Worm (Caenorhabditis elegans) whole organism, L3 larva: ENCODE measurements around the gene F23D12.10.

Experiments used
- ama-1 ChIP-seq: fragments of 150-350 bp; optimal IDR thresholded peaks from 2 replicates; lab custom pipeline; 2018
- ceh-16 ChIP-seq: sonication (generic microtip); optimal IDR thresholded peaks from 2 replicates; lab custom pipeline; 2017; ENCODE audit warnings: missing biosample characterization, missing genetic modification characterization
- hmg-11 ChIP-seq: sonication (generic microtip); optimal IDR thresholded peaks from 2 replicates; lab custom pipeline; 2016; ENCODE audit warnings: missing genetic modification characterization, missing compliant biosample characterization
- mdl-1 ChIP-seq: fragments of 150-350 bp; optimal IDR thresholded peaks from 2 replicates; lab custom pipeline; 2014; ENCODE audit warnings: missing biosample characterization, missing genetic modification characterization
- nfya-1 ChIP-seq: sonication (generic microtip); optimal IDR thresholded peaks from 2 replicates; lab custom pipeline; 2017; ENCODE audit warnings: missing genetic modification characterization, mild to moderate bottlenecking, missing compliant biosample characterization, antibody characterized with exemption, moderate library complexity; ENCODE audit not compliant: insufficient read depth
- nhr-11 ChIP-seq: fragments of 150-350 bp; optimal IDR thresholded peaks from 2 replicates; lab custom pipeline; 2014; ENCODE audit warnings: missing biosample characterization, missing genetic modification characterization
- nhr-77 ChIP-seq: fragments of 150-350 bp; optimal IDR thresholded peaks from 2 replicates; lab custom pipeline; 2014; ENCODE audit warnings: missing biosample characterization, missing genetic modification characterization
- pha-4 ChIP-seq: fragments of 150-350 bp; optimal IDR thresholded peaks from 2 replicates; lab custom pipeline; 2014; ENCODE audit warnings: missing biosample characterization, missing genetic modification reagents, missing genetic modification characterization
- pqm-1 ChIP-seq: fragments of 150-350 bp; optimal IDR thresholded peaks from 2 replicates; lab custom pipeline; 2017; ENCODE audit warnings: missing biosample characterization, missing genetic modification characterization, inconsistent platforms
- skn-1 ChIP-seq: fragments of 150-350 bp; optimal IDR thresholded peaks from 2 replicates; lab custom pipeline; 2014; ENCODE audit warnings: missing biosample characterization, missing genetic modification characterization
- ztf-4 ChIP-seq: fragments of 150-350 bp; optimal IDR thresholded peaks from 2 replicates; lab custom pipeline; 2014; ENCODE audit warnings: missing biosample characterization, missing genetic modification characterization

- no peak for TF ChIP-seq ceh-16
- no peak for TF ChIP-seq ama-1
- no peak for TF ChIP-seq skn-1 (tag; lab: Kevin White, UChicago)
- no peak for TF ChIP-seq hmg-11 (tag; lab: Kevin White, UChicago)
- TF ChIP-seq nfya-1: no peak
- no peak for TF ChIP-seq pha-4 (tag; lab: Kevin White, UChicago)
- TF ChIP-seq mdl-1 (tag; lab: Kevin White, UChicago): no peak
- TF ChIP-seq ztf-4 (tag; lab: Kevin White, UChicago): no peak
- TF ChIP-seq nhr-77 (tag; lab: Kevin White, UChicago): no peak
- no peak for TF ChIP-seq nhr-11 (tag; lab: Kevin White, UChicago)
- no peak for TF ChIP-seq pqm-1 (tag; lab: Kevin White, UChicago)
These were observed 20.2 kb upstream of the F23D12.10 start for ce11 chrX:14435648-14436155.
